Worm (Caenorhabditis elegans) whole organism, L3 larva: ENCODE data around the gene srh-75.

Experiments used
- ama-1 ChIP-seq: fragments of 150-350 bp; optimal IDR thresholded peaks from 2 replicates; lab custom pipeline; 2018
- ceh-82 ChIP-seq: fragments of 150-350 bp; optimal IDR thresholded peaks from 2 replicates; lab custom pipeline; 2014; ENCODE audit warnings: missing biosample characterization, missing genetic modification characterization
- daf-12 ChIP-seq: fragments of 150-350 bp; optimal IDR thresholded peaks from 2 replicates; lab custom pipeline; 2014; ENCODE audit warnings: missing biosample characterization, missing genetic modification reagents, missing genetic modification characterization
- fos-1 ChIP-seq: fragments of 150-350 bp; optimal IDR thresholded peaks from 2 replicates; lab custom pipeline; 2014; ENCODE audit warnings: missing biosample characterization, missing genetic modification characterization
- lin-39 ChIP-seq: fragments of 150-350 bp; optimal IDR thresholded peaks from 2 replicates; lab custom pipeline; 2018; ENCODE audit warnings: missing biosample characterization, missing genetic modification reagents, missing genetic modification characterization
- nfya-1 ChIP-seq: sonication (generic microtip); optimal IDR thresholded peaks from 2 replicates; lab custom pipeline; 2017; ENCODE audit warnings: missing genetic modification characterization, mild to moderate bottlenecking, missing compliant biosample characterization, antibody characterized with exemption, moderate library complexity; ENCODE audit not compliant: insufficient read depth
- nhr-11 ChIP-seq: fragments of 150-350 bp; optimal IDR thresholded peaks from 2 replicates; lab custom pipeline; 2014; ENCODE audit warnings: missing biosample characterization, missing genetic modification characterization
- sea-2 ChIP-seq: fragments of 150-350 bp; sonication (generic microtip); optimal IDR thresholded peaks from 4 replicates; lab custom pipeline; 2014; ENCODE audit warnings: missing biosample characterization, missing genetic modification reagents, missing genetic modification characterization
- snpc-4 ChIP-seq: fragments of 150-350 bp; optimal IDR thresholded peaks from 2 replicates; lab custom pipeline; 2014; ENCODE audit warnings: missing biosample characterization, missing genetic modification characterization
- unc-39 ChIP-seq: sonication (generic microtip); optimal IDR thresholded peaks from 4 replicates; lab custom pipeline; 2017; ENCODE audit warnings: missing biosample characterization, missing genetic modification characterization
- ztf-11 ChIP-seq: fragments of 150-350 bp; optimal IDR thresholded peaks from 2 replicates; lab custom pipeline; 2014; ENCODE audit warnings: missing biosample characterization, missing genetic modification characterization

- TF ChIP-seq fos-1 (tag; lab: Kevin White, UChicago) (no peak), snpc-4 (tag; lab: Kevin White, UChicago) (no peak), nhr-11 (tag; lab: Kevin White, UChicago) (no peak), nfya-1 (tag; lab: Kevin White, UChicago) (no peak), unc-39 (tag; lab: Kevin White, UChicago) (no peak), lin-39 (no peak), ama-1 (no peak), ceh-82 (tag; lab: Kevin White, UChicago) (no peak), sea-2 (no peak), ztf-11 (tag; lab: Kevin White, UChicago) (no peak), daf-12 (tag; lab: Kevin White, UChicago) (no peak)
Observed at ce11 chrV:11061887-11062286, 4.9 kb upstream of the srh-75 start.
